Fruit fly (Drosophila melanogaster): ENCODE results near the gene CG34112.

The CG34112 gene

dm6 chr3R:4381079-4381919 lies 12.8 kb downstream of the CG34112 start, which contains the start of gene Cont:
Cont (plus strand) TSS chr3R:4381306.
- TF ChIP-seq tna (GFP tag; IDR thresholded peaks at IDR 0.05; ENCODE audit: partially characterized antibody): peak; percentile 94
- TF ChIP-seq dati (GFP tag; IDR thresholded peaks at IDR 0.05): no peak
- no peak for TF ChIP-seq Oli (tag; optimal IDR thresholded peaks at IDR 0.05)
- TF ChIP-seq cato (GFP tag; optimal IDR thresholded peaks at IDR 0.05; ENCODE audit: borderline replicate concordance): no peak
- no peak for TF ChIP-seq aop (GFP tag; IDR thresholded peaks at IDR 0.05)
- TF ChIP-seq CG34376 (GFP tag; optimal IDR thresholded peaks at IDR 0.05): no peak
- peak; percentile 79 for TF ChIP-seq YL-1 (GFP tag; optimal IDR thresholded peaks at IDR 0.05)
- no peak for TF ChIP-seq Dek (tag; optimal IDR thresholded peaks at IDR 0.05)
- TF ChIP-seq Sry-δ (GFP tag; optimal IDR thresholded peaks at IDR 0.05): peak; percentile 95
- peak; percentile 58 for TF ChIP-seq HmgZ (tag; optimal IDR thresholded peaks at IDR 0.05)
- TF ChIP-seq sens (GFP tag): peak; percentile 89
- TF ChIP-seq CG34422 (GFP tag; IDR thresholded peaks at IDR 0.05): 0 out of 3 replicates have a peak, but pooled peaks have one; percentile 12
- TF ChIP-seq NC2β (GFP tag; optimal IDR thresholded peaks at IDR 0.05): peak; percentile 21
- no peak for TF ChIP-seq CG4820 (GFP tag; optimal IDR thresholded peaks at IDR 0.05)
- TF ChIP-seq CG3065 (GFP tag; optimal IDR thresholded peaks at IDR 0.05): peak; percentile 20
- no peak for TF ChIP-seq CG8359 (GFP tag; optimal IDR thresholded peaks at IDR 0.05; ENCODE audit: borderline replicate concordance)
- no peak for TF ChIP-seq Mes4 (GFP tag; optimal IDR thresholded peaks at IDR 0.05)
- TF ChIP-seq CG7963 (GFP tag; IDR thresholded peaks at IDR 0.05; ENCODE audit: partially characterized antibody): peak; percentile 94
- TF ChIP-seq crp (GFP tag; optimal IDR thresholded peaks at IDR 0.05): no peak
- no peak for TF ChIP-seq disco-r (GFP tag; optimal IDR thresholded peaks at IDR 0.05)
- TF ChIP-seq ERR (GFP tag; optimal IDR thresholded peaks at IDR 0.05): no peak
- peak; percentile 91 for TF ChIP-seq knrl (GFP tag; IDR thresholded peaks at IDR 0.05; ENCODE audit: partially characterized antibody)
- no peak for TF ChIP-seq btn (GFP tag; optimal IDR thresholded peaks at IDR 0.05)
- TF ChIP-seq BEAF-32 (GFP tag; optimal IDR thresholded peaks at IDR 0.05): peak; percentile 93
- TF ChIP-seq Camta (GFP tag; optimal IDR thresholded peaks at IDR 0.05): no peak
- no peak for TF ChIP-seq en (GFP tag; optimal IDR thresholded peaks at IDR 0.05)
- no peak for TF ChIP-seq ssp (GFP tag; IDR thresholded peaks at IDR 0.05)
- no peak for TF ChIP-seq ase (GFP tag; IDR thresholded peaks at IDR 0.05)
- peak; percentile 1 for TF ChIP-seq CG15601 (tag; optimal IDR thresholded peaks at IDR 0.05)
- peak; percentile 0 for TF ChIP-seq Nf-YC (tag; optimal IDR thresholded peaks at IDR 0.05)
- TF ChIP-seq NfI (GFP tag; optimal IDR thresholded peaks at IDR 0.05): no peak
- no peak for TF ChIP-seq CG17359 (tag; optimal IDR thresholded peaks at IDR 0.05)
- TF ChIP-seq caup (GFP tag; optimal IDR thresholded peaks at IDR 0.05; ENCODE audit: severe bottlenecking): no peak
- TF ChIP-seq Aef1 (GFP tag; IDR thresholded peaks at IDR 0.05): no peak
- TF ChIP-seq CG42726 (GFP tag; IDR thresholded peaks at IDR 0.05; ENCODE audit: partially characterized antibody): peak; percentile 93
- no peak for TF ChIP-seq eyg (GFP tag; optimal IDR thresholded peaks at IDR 0.05)
- TF ChIP-seq row (GFP tag; IDR thresholded peaks at IDR 0.05): peak; percentile 37; the same call in 1 of the 3 replicates
- peak; percentile 94 for TF ChIP-seq CG13287 (GFP tag; IDR thresholded peaks at IDR 0.05; ENCODE audit: partially characterized antibody)
- TF ChIP-seq CG2712 (tag; optimal IDR thresholded peaks at IDR 0.05): peak; percentile 31
- no peak for TF ChIP-seq Atf3 (GFP tag; optimal IDR thresholded peaks at IDR 0.05)
- no peak for TF ChIP-seq CG33213 (GFP tag; optimal IDR thresholded peaks at IDR 0.05)
- TF ChIP-seq CG15696 (tag; optimal IDR thresholded peaks at IDR 0.05): no peak
- peak; percentile 59 for TF ChIP-seq CG9797 (GFP tag; optimal IDR thresholded peaks at IDR 0.05)
- TF ChIP-seq hkb (optimal IDR thresholded peaks at IDR 0.05): no peak
- TF ChIP-seq hkb (GFP tag; IDR thresholded peaks at IDR 0.05): no peak
- TF ChIP-seq onecut (GFP tag; IDR thresholded peaks at IDR 0.05): no peak
- TF ChIP-seq sim (GFP tag; IDR thresholded peaks at IDR 0.05): no peak
- no peak for TF ChIP-seq CG10431 (GFP tag; optimal IDR thresholded peaks at IDR 0.05)
- TF ChIP-seq CG5180 (GFP tag; optimal IDR thresholded peaks at IDR 0.05): no peak
